Worm (Caenorhabditis elegans) whole organism, late embryonic: Measurements from ENCODE around the gene F53A9.6.

ENCODE experiments used
- C08G9.2 ChIP-seq: sonication (generic microtip); optimal IDR thresholded peaks from 2 replicates; lab custom pipeline; 2016; ENCODE audit warnings: mild to moderate bottlenecking, missing genetic modification characterization, moderate library complexity, missing compliant biosample characterization
- F13H6.1 ChIP-seq: sonication (generic microtip); optimal IDR thresholded peaks from 2 replicates; lab custom pipeline; 2016; ENCODE audit warnings: missing genetic modification characterization, missing compliant biosample characterization
- K09A11.1 ChIP-seq: sonication (generic microtip); optimal IDR thresholded peaks from 2 replicates; lab custom pipeline; 2017; ENCODE audit warnings: antibody characterized with exemption, mild to moderate bottlenecking, missing genetic modification characterization, missing compliant biosample characterization; ENCODE audit not compliant: insufficient read depth
- ahr-1 ChIP-seq: sonication (generic microtip); optimal IDR thresholded peaks from 2 replicates; lab custom pipeline; 2016; ENCODE audit warnings: missing genetic modification characterization, missing compliant biosample characterization
- ama-1 ChIP-seq: fragments of 150-350 bp; optimal IDR thresholded peaks from 2 replicates; lab custom pipeline; 2014
- ceh-14 ChIP-seq: sonication (generic microtip); optimal IDR thresholded peaks from 2 replicates; lab custom pipeline; 2016; ENCODE audit warnings: missing genotype, missing genetic modification characterization, missing compliant biosample characterization
- ceh-2 ChIP-seq: sonication (generic microtip); optimal IDR thresholded peaks from 2 replicates; lab custom pipeline; 2016; ENCODE audit warnings: missing genotype, missing genetic modification characterization, missing compliant biosample characterization
- ceh-22 ChIP-seq: sonication (generic microtip); optimal IDR thresholded peaks from 2 replicates; lab custom pipeline; 2017; ENCODE audit warnings: missing biosample characterization, missing genetic modification characterization
- ceh-24 ChIP-seq: sonication (generic microtip); optimal IDR thresholded peaks from 2 replicates; lab custom pipeline; 2016; ENCODE audit warnings: mild to moderate bottlenecking, missing genetic modification characterization, missing compliant biosample characterization
- ceh-31 ChIP-seq: sonication (generic microtip); optimal IDR thresholded peaks from 2 replicates; lab custom pipeline; 2016; ENCODE audit warnings: missing genetic modification characterization, missing compliant biosample characterization
- ceh-34 ChIP-seq: sonication (generic microtip); optimal IDR thresholded peaks from 2 replicates; lab custom pipeline; 2016; ENCODE audit warnings: mild to moderate bottlenecking, missing genetic modification characterization, missing compliant biosample characterization
- ceh-45 ChIP-seq: fragments of 200-800 bp; sonication (Bioruptor generic); IDR thresholded peaks from 2 replicates; pipeline ENCODE4 v1.3.6; 2022; ENCODE audit warnings: missing genetic modification reagents, missing genetic modification characterization, missing compliant biosample characterization
- ceh-48 ChIP-seq: sonication (generic microtip); optimal IDR thresholded peaks from 2 replicates; lab custom pipeline; 2016; ENCODE audit warnings: missing genetic modification characterization, inconsistent platforms, missing compliant biosample characterization
- ceh-6 ChIP-seq: fragments of 200-800 bp; sonication (Bioruptor generic); optimal IDR thresholded peaks from 2 replicates; lab custom pipeline; 2018; ENCODE audit warnings: mild to moderate bottlenecking, missing genetic modification characterization, missing compliant biosample characterization
- ets-4 ChIP-seq: sonication (generic microtip); optimal IDR thresholded peaks from 2 replicates; lab custom pipeline; 2016; ENCODE audit warnings: missing genetic modification characterization, missing compliant biosample characterization
- fax-1 ChIP-seq: sonication (generic microtip); optimal IDR thresholded peaks from 2 replicates; lab custom pipeline; 2016; ENCODE audit warnings: missing genotype, missing genetic modification characterization, missing compliant biosample characterization
- hlh-15 ChIP-seq: sonication (generic microtip); optimal IDR thresholded peaks from 2 replicates; lab custom pipeline; 2016; ENCODE audit warnings: missing genetic modification characterization, missing compliant biosample characterization
- mec-3 ChIP-seq: sonication (generic microtip); optimal IDR thresholded peaks from 2 replicates; lab custom pipeline; 2016; ENCODE audit warnings: borderline replicate concordance, missing genetic modification characterization, missing compliant biosample characterization
- nhr-11 ChIP-seq: fragments of 150-350 bp; optimal IDR thresholded peaks from 2 replicates; lab custom pipeline; 2014; ENCODE audit warnings: missing biosample characterization, missing genetic modification characterization
- npax-4 ChIP-seq: sonication (generic microtip); optimal IDR thresholded peaks from 2 replicates; lab custom pipeline; 2016; ENCODE audit warnings: missing genetic modification characterization, missing compliant biosample characterization
- pat-9 ChIP-seq: fragments of 200-800 bp; sonication (Bioruptor generic); optimal IDR thresholded peaks from 2 replicates; lab custom pipeline; 2018; ENCODE audit warnings: mild to moderate bottlenecking, missing genetic modification characterization, moderate library complexity, missing compliant biosample characterization
- pax-1 ChIP-seq: fragments of 150-350 bp; optimal IDR thresholded peaks from 2 replicates; lab custom pipeline; 2014; ENCODE audit warnings: missing biosample characterization, missing genetic modification characterization
- pha-2 ChIP-seq: sonication (generic microtip); optimal IDR thresholded peaks from 2 replicates; lab custom pipeline; 2017; ENCODE audit warnings: mild to moderate bottlenecking, missing genetic modification characterization, missing compliant biosample characterization
- pha-4 ChIP-seq: fragments of 150-350 bp; optimal IDR thresholded peaks from 2 replicates; lab custom pipeline; 2018; ENCODE audit warnings: missing biosample characterization, missing genetic modification reagents, missing genetic modification characterization
- pqm-1 ChIP-seq: sonication (generic microtip); optimal IDR thresholded peaks from 2 replicates; lab custom pipeline; 2016; ENCODE audit warnings: missing genetic modification characterization, missing compliant biosample characterization
- ref-2 ChIP-seq: sonication (generic microtip); optimal IDR thresholded peaks from 2 replicates; lab custom pipeline; 2016; ENCODE audit warnings: missing genetic modification characterization, missing compliant biosample characterization
- rnt-1 ChIP-seq: sonication (generic microtip); optimal IDR thresholded peaks from 2 replicates; lab custom pipeline; 2016; ENCODE audit warnings: missing genetic modification characterization, missing compliant biosample characterization
- sdc-2 ChIP-seq: sonication (generic microtip); optimal IDR thresholded peaks from 2 replicates; lab custom pipeline; 2016; ENCODE audit warnings: missing genotype, missing genetic modification characterization, missing compliant biosample characterization
- sox-4 ChIP-seq: sonication (generic microtip); optimal IDR thresholded peaks from 2 replicates; lab custom pipeline; 2017; ENCODE audit warnings: mild to moderate bottlenecking, missing genetic modification characterization, inconsistent platforms, missing compliant biosample characterization
- syd-9 ChIP-seq: sonication (generic microtip); optimal IDR thresholded peaks from 2 replicates; lab custom pipeline; 2016; ENCODE audit warnings: mild to moderate bottlenecking, missing genetic modification characterization, moderate library complexity, missing compliant biosample characterization
- tbx-2 ChIP-seq: sonication (generic microtip); optimal IDR thresholded peaks from 2 replicates; lab custom pipeline; 2016; ENCODE audit warnings: missing genetic modification characterization, missing compliant biosample characterization
- ttx-3 ChIP-seq: sonication (generic microtip); optimal IDR thresholded peaks from 2 replicates; lab custom pipeline; 2016; ENCODE audit warnings: missing genetic modification reagents, missing genetic modification characterization, missing compliant biosample characterization
- unc-3 ChIP-seq, 2 experiments: fragments of 200-800 bp in 1 of 2; sonication (Bioruptor generic) in 1 of 2; sonication (generic microtip) in 1 of 2; conservative IDR thresholded peaks in 1 of 2; optimal IDR thresholded peaks in 1 of 2; 2 replicates each; pipeline versions ENCODE4 v1.3.6 to Lab custom; 2016 to 2022; ENCODE audit warnings: missing compliant biosample characterization in 2 of 2, missing genetic modification characterization in 2 of 2, missing genetic modification reagents in 1 of 2
- unc-86 ChIP-seq: sonication (generic microtip); optimal IDR thresholded peaks from 2 replicates; lab custom pipeline; 2016; ENCODE audit warnings: missing genetic modification characterization, missing compliant biosample characterization

Gene F53A9.6

ce11 chrX:8681600-8681999, 32.0 kb downstream of the F53A9.6 start, which contains the start of gene K09E2.1:
K09E2.1 (plus strand) TSS chrX:8681900.
- no peak for TF ChIP-seq syd-9
- no peak for TF ChIP-seq npax-4 (tag; lab: Kevin White, UChicago)
- TF ChIP-seq C08G9.2 (tag; lab: Kevin White, UChicago): no peak
- no peak for TF ChIP-seq ceh-2 (tag; lab: Kevin White, UChicago)
- TF ChIP-seq nhr-11: no peak
- no peak for TF ChIP-seq ttx-3 (tag; lab: Kevin White, UChicago)
- TF ChIP-seq ref-2 (tag; lab: Kevin White, UChicago): no peak
- TF ChIP-seq hlh-15 (tag; lab: Kevin White, UChicago): no peak
- no peak for TF ChIP-seq ceh-48 (tag; lab: Kevin White, UChicago)
- TF ChIP-seq ceh-6 (GFP tag; lab: Kevin White, UChicago): no peak
- no peak for TF ChIP-seq ceh-22 (tag; lab: Kevin White, UChicago)
- no peak for TF ChIP-seq pqm-1 (tag; lab: Kevin White, UChicago)
- no peak for TF ChIP-seq ceh-31 (tag; lab: Kevin White, UChicago)
- TF ChIP-seq pax-1 (tag; lab: Kevin White, UChicago): no peak
- no peak for TF ChIP-seq ama-1 (lab: Kevin White, UChicago)

- no peak for TF ChIP-seq pax-1 (tag; lab: Kevin White, UChicago)
- no peak for TF ChIP-seq ceh-22 (tag; lab: Kevin White, UChicago)
- TF ChIP-seq sdc-2 (tag; lab: Kevin White, UChicago): no peak
- no peak for TF ChIP-seq F13H6.1
- no peak for TF ChIP-seq mec-3 (tag; lab: Kevin White, UChicago)
- no peak for TF ChIP-seq sox-4 (tag; lab: Kevin White, UChicago)
- no peak for TF ChIP-seq pha-4 (tag; lab: Kevin White, UChicago)
- TF ChIP-seq pat-9: no peak
- TF ChIP-seq tbx-2: no peak
- TF ChIP-seq ttx-3 (tag; lab: Kevin White, UChicago): no peak
- no peak for TF ChIP-seq unc-3 (GFP tag; conservative IDR thresholded peaks at IDR 0.05; lab: Robert Waterston, UW)
- TF ChIP-seq unc-3 (tag; optimal IDR thresholded peaks at IDR 0.05; lab: Kevin White, UChicago): no peak
Measured at ce11 chrX:8677873-8678272, 35.7 kb downstream of the F53A9.6 start.

- TF ChIP-seq unc-86 (no peak), ceh-24 (no peak), ets-4 (tag; lab: Kevin White, UChicago) (no peak), tbx-2 (no peak), pax-1 (tag; lab: Kevin White, UChicago) (no peak), pha-2 (tag; lab: Kevin White, UChicago) (no peak), rnt-1 (tag; lab: Kevin White, UChicago) (no peak), ahr-1 (tag; lab: Kevin White, UChicago) (no peak), ceh-34 (tag; lab: Kevin White, UChicago) (no peak), ceh-2 (tag; lab: Kevin White, UChicago) (no peak), ceh-45 (no peak), K09A11.1 (tag; lab: Kevin White, UChicago) (no peak), ceh-6 (GFP tag; lab: Kevin White, UChicago) (no peak), ceh-14 (tag; lab: Kevin White, UChicago) (no peak)
Measured at ce11 chrX:8677320-8677719, 36.3 kb downstream of the F53A9.6 start.

- TF ChIP-seq ama-1 (lab: Kevin White, UChicago) (no peak), ceh-45 (no peak), fax-1 (no peak), unc-3 (GFP tag; conservative IDR thresholded peaks at IDR 0.05; lab: Robert Waterston, UW) (no peak), unc-3 (tag; optimal IDR thresholded peaks at IDR 0.05; lab: Kevin White, UChicago) (no peak), nhr-11 (no peak)
Measured at ce11 chrX:8676088-8676779, 37.4 kb downstream of the F53A9.6 start.
